Fruit fly (Drosophila melanogaster) whole organism, embryonic: ENCODE measurements around the gene CG2006.

ENCODE experiments used
- Antp ChIP-seq: fragments of 200-800 bp; sonication (Bioruptor generic); optimal IDR thresholded peaks from 3 replicates; lab custom pipeline; 2016; ENCODE audit warnings: missing biosample characterization, missing genetic modification characterization
- Awh ChIP-seq: fragments of 200-800 bp; sonication (Bioruptor generic); IDR thresholded peaks from 2 replicates; pipeline ENCODE4, ENCODE4 v1.3.6; 2022; ENCODE audit warnings: missing biosample characterization, missing genetic modification characterization
- BEAF-32 ChIP-seq: fragments of 200-800 bp; sonication (Bioruptor generic); optimal IDR thresholded peaks from 3 replicates; lab custom pipeline; 2017; ENCODE audit warnings: missing biosample characterization, missing genetic modification characterization, mild to moderate bottlenecking, moderate library complexity, missing genetic modification reagents
- CG10462 ChIP-seq: fragments of 200-800 bp; sonication (Bioruptor generic); optimal IDR thresholded peaks from 2 replicates; lab custom pipeline; 2016; ENCODE audit warnings: missing biosample characterization, missing genetic modification characterization
- CG12744 ChIP-seq: fragments of 200-800 bp; sonication (Bioruptor generic); optimal IDR thresholded peaks from 2 replicates; lab custom pipeline; 2016; ENCODE audit warnings: missing biosample characterization, missing genetic modification characterization
- CG14860 ChIP-seq: fragments of 200-800 bp; sonication (Bioruptor generic); IDR thresholded peaks from 3 replicates; pipeline ENCODE4 v1.3.6; 2022; ENCODE audit warnings: missing biosample characterization, missing genetic modification characterization; ENCODE audit not compliant: partially characterized antibody
- CG1529 ChIP-seq: fragments of 200-800 bp; sonication (Bioruptor generic); optimal IDR thresholded peaks from 3 replicates; lab custom pipeline; 2018; ENCODE audit warnings: missing biosample characterization, missing genetic modification characterization
- CG15479 ChIP-seq: fragments of 200-800 bp; sonication (Bioruptor generic); optimal IDR thresholded peaks from 3 replicates; lab custom pipeline; 2019; ENCODE audit warnings: missing biosample characterization, mild to moderate bottlenecking, missing genetic modification characterization, moderate library complexity
- CG17361 ChIP-seq: fragments of 200-800 bp; sonication (Bioruptor generic); IDR thresholded peaks from 3 replicates; pipeline ENCODE4 v1.3.6; 2022; ENCODE audit warnings: missing biosample characterization, missing genetic modification characterization
- CG17829 ChIP-seq: fragments of 200-800 bp; optimal IDR thresholded peaks from 2 replicates; lab custom pipeline; 2019; ENCODE audit warnings: missing biosample characterization, mild to moderate bottlenecking, missing genetic modification characterization, moderate library complexity
- CG17912 ChIP-seq: fragments of 200-800 bp; sonication (Bioruptor generic); optimal IDR thresholded peaks from 2 replicates; lab custom pipeline; 2018; ENCODE audit warnings: missing biosample characterization, mild to moderate bottlenecking, missing genetic modification characterization
- CG2129 ChIP-seq: fragments of 200-800 bp; sonication (Bioruptor generic); IDR thresholded peaks from 2 replicates; pipeline ENCODE4 v1.3.6; 2022; ENCODE audit warnings: missing biosample characterization, missing genetic modification characterization; ENCODE audit not compliant: partially characterized antibody
- CG2712 ChIP-seq: fragments of 200-800 bp; optimal IDR thresholded peaks from 3 replicates; lab custom pipeline; 2019; ENCODE audit warnings: missing biosample characterization, mild to moderate bottlenecking, missing genetic modification characterization, moderate library complexity
- CG3281 ChIP-seq: fragments of 200-800 bp; sonication (Bioruptor generic); optimal IDR thresholded peaks from 3 replicates; lab custom pipeline; 2017; ENCODE audit warnings: missing biosample characterization, mild to moderate bottlenecking, missing genetic modification characterization
- CG6791 ChIP-seq: fragments of 200-800 bp; sonication (Bioruptor generic); IDR thresholded peaks from 3 replicates; pipeline ENCODE4 v1.3.6; 2022; ENCODE audit warnings: missing biosample characterization, missing genetic modification characterization; ENCODE audit not compliant: partially characterized antibody
- CG7556 ChIP-seq: fragments of 200-800 bp; sonication (Bioruptor generic); optimal IDR thresholded peaks from 2 replicates; lab custom pipeline; 2017; ENCODE audit warnings: missing biosample characterization, mild to moderate bottlenecking, missing genetic modification characterization
- CG8281 ChIP-seq: fragments of 200-800 bp; sonication (Bioruptor generic); optimal IDR thresholded peaks from 2 replicates; lab custom pipeline; 2018; ENCODE audit warnings: missing biosample characterization, mild to moderate bottlenecking, missing genetic modification characterization, moderate library complexity
- Dbx ChIP-seq: fragments of 200-800 bp; sonication (Bioruptor generic); IDR thresholded peaks from 3 replicates; pipeline ENCODE4 v1.3.6; 2022; ENCODE audit warnings: missing biosample characterization, missing genetic modification characterization
- Drgx ChIP-seq: fragments of 200-800 bp; sonication (Bioruptor generic); IDR thresholded peaks from 2 replicates; pipeline ENCODE4 v1.3.6; 2022; ENCODE audit warnings: missing biosample characterization, missing genetic modification characterization
- Poxn ChIP-seq: fragments of 200-800 bp; sonication (Bioruptor generic); IDR thresholded peaks from 2 replicates; pipeline ENCODE4 v1.3.6; 2022; ENCODE audit warnings: missing biosample characterization, missing genetic modification characterization
- Sox102F ChIP-seq: fragments of 200-800 bp; sonication (Bioruptor generic); optimal IDR thresholded peaks from 2 replicates; lab custom pipeline; 2018; ENCODE audit warnings: missing biosample characterization, mild to moderate bottlenecking, missing genetic modification characterization, moderate library complexity
- Spps ChIP-seq: fragments of 200-800 bp; sonication (Bioruptor generic); optimal IDR thresholded peaks from 2 replicates; lab custom pipeline; 2018; ENCODE audit warnings: missing biosample characterization, mild to moderate bottlenecking, missing genetic modification characterization
- Xrp1 ChIP-seq: fragments of 200-800 bp; sonication (Bioruptor generic); IDR thresholded peaks from 2 replicates; pipeline ENCODE4 v1.3.6; 2022; ENCODE audit warnings: missing biosample characterization, missing genetic modification characterization
- abd-A ChIP-seq: fragments of 200-800 bp; sonication (Bioruptor generic); optimal IDR thresholded peaks from 3 replicates; lab custom pipeline; 2019; ENCODE audit warnings: missing biosample characterization, mild to moderate bottlenecking, missing genetic modification characterization, moderate library complexity
- crol ChIP-seq: fragments of 200-800 bp; sonication (Bioruptor generic); IDR thresholded peaks from 2 replicates; pipeline ENCODE4 v1.3.6; 2022; ENCODE audit warnings: missing biosample characterization, missing genetic modification characterization
- crp ChIP-seq, 2 experiments: fragments of 200-800 bp; sonication (Bioruptor generic); optimal IDR thresholded peaks; 2 replicates in 1 of 2; 3 replicates in 1 of 2; lab custom pipeline; 2017; ENCODE audit warnings: missing biosample characterization in 2 of 2, missing genetic modification characterization in 2 of 2, mild to moderate bottlenecking in 1 of 2, moderate library complexity in 1 of 2
- danr ChIP-seq: fragments of 200-800 bp; sonication (Bioruptor generic); IDR thresholded peaks from 2 replicates; pipeline ENCODE4 v1.3.6; 2022; ENCODE audit warnings: missing biosample characterization, missing genetic modification characterization
- grau ChIP-seq: fragments of 200-800 bp; optimal IDR thresholded peaks from 3 replicates; lab custom pipeline; 2019; ENCODE audit warnings: missing biosample characterization, mild to moderate bottlenecking, missing genetic modification characterization, moderate library complexity
- gro ChIP-seq: fragments of 200-800 bp; sonication (Bioruptor generic); optimal IDR thresholded peaks from 2 replicates; lab custom pipeline; 2016; ENCODE audit warnings: missing biosample characterization, missing genetic modification characterization
- hkb ChIP-seq, 2 experiments: fragments of 200-800 bp in 1 of 2; fragments of >200 bp in 1 of 2; sonication (Bioruptor generic) in 1 of 2; IDR thresholded peaks in 1 of 2; optimal IDR thresholded peaks in 1 of 2; 2 replicates each; pipeline versions ENCODE4 v1.3.6 to Lab custom; 2017 to 2022; ENCODE audit warnings: missing biosample characterization in 1 of 2, missing genetic modification characterization in 1 of 2
- insv ChIP-seq, 2 experiments: fragments of 200-800 bp; sonication (Bioruptor generic); optimal IDR thresholded peaks; 3 replicates each; lab custom pipeline; 2016 to 2018; ENCODE audit warnings: missing biosample characterization in 2 of 2, missing genetic modification characterization in 2 of 2
- kay ChIP-seq: fragments of 200-800 bp; sonication (Bioruptor generic); optimal IDR thresholded peaks from 2 replicates; lab custom pipeline; 2016; ENCODE audit warnings: missing biosample characterization, missing genetic modification characterization
- lbe ChIP-seq: fragments of 200-800 bp; sonication (Bioruptor generic); optimal IDR thresholded peaks from 2 replicates; lab custom pipeline; 2016; ENCODE audit warnings: missing biosample characterization, mild to moderate bottlenecking, missing genetic modification characterization
- lmd ChIP-seq: fragments of 200-800 bp; sonication (Bioruptor generic); IDR thresholded peaks from 2 replicates; pipeline ENCODE4 v1.3.6; 2022; ENCODE audit warnings: missing biosample characterization, missing genetic modification characterization
- prd ChIP-seq, 3 experiments: fragments of >200 bp in 2 of 3; fragments of 200-800 bp in 1 of 3; sonication (Bioruptor generic) in 1 of 3; optimal IDR thresholded peaks in 2 of 3; IDR thresholded peaks in 1 of 3; 2 replicates in 2 of 3; 3 replicates in 1 of 3; pipeline versions ENCODE4 v1.3.6 to Lab custom; 2017 to 2022; ENCODE audit warnings: missing biosample characterization in 1 of 3, missing genetic modification characterization in 1 of 3
- shn ChIP-seq: fragments of 200-800 bp; sonication (Bioruptor generic); optimal IDR thresholded peaks from 3 replicates; lab custom pipeline; 2016; ENCODE audit warnings: missing biosample characterization, missing genetic modification characterization
- trh ChIP-seq: fragments of 200-800 bp; sonication (Bioruptor generic); optimal IDR thresholded peaks from 2 replicates; lab custom pipeline; 2016; ENCODE audit warnings: missing biosample characterization, missing genetic modification characterization
- vvl ChIP-seq: fragments of 200-800 bp; sonication (Bioruptor generic); IDR thresholded peaks from 2 replicates; pipeline ENCODE4 v1.3.6; 2022; ENCODE audit warnings: missing biosample characterization, missing genetic modification characterization
- zfh1 ChIP-seq: fragments of 200-800 bp; sonication (Bioruptor generic); IDR thresholded peaks from 3 replicates; pipeline ENCODE4 v1.3.6; 2022; ENCODE audit warnings: missing biosample characterization, missing genetic modification characterization

Gene CG2006

DNA sequence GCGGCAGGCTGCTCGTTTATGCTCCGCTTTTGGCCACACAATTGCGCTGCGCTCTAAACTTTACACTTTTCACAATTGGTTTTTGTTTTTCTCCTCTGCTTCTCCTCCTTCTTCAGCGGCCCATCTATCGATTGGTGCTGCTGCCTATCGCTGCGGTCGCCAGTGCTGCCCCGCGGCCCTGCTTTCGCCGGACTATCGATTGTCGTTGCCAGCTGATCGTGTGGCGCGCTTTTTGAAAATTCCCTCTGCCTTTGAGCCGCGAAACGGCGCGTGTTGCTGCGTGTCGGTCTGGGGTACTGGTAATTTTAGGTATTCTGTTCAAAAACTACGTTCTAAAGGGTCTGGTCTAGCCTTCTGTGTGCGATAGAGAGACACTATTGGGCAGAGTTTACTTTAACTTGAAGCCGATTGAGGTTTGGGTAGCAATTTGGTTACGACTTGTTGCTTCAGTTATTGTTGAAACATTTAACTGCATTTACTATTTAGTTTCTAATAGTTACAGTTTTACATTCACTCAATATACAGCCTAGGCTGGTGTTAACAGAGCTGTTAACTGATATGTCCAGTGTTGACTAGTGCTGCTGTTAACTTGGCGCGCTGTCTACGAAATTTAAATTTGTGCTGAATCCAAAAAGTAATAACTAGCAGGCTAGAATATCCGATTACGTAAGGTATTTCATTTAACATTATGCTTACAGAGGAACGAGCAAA is 14.3 kb downstream of the CG2006 start, which contains the start of gene Trc8 (continued):
- TF ChIP-seq abd-A (tag; lab: Kevin White, UChicago) (no peak), CG2129 (peak; percentile 56), CG6791 (GFP tag; lab: Robert Waterston, UW) (peak; percentile 87), Poxn (no peak), CG3281 (GFP tag; lab: Kevin White, UChicago) (no peak), gro (GFP tag; lab: Kevin White, UChicago) (no peak), CG15479 (no peak), insv (GFP tag; optimal IDR thresholded peaks at IDR 0.05; lab: Kevin White, UChicago) (peak in 1 of 2 experiments; percentile 23), CG17361 (GFP tag; lab: Robert Waterston, UW) (0 out of 3 replicates have a peak, but pooled peaks have one; percentile 27), CG17912 (GFP tag; lab: Kevin White, UChicago) (peak; percentile 20), CG12744 (GFP tag; lab: Kevin White, UChicago) (no peak), Dbx (GFP tag; lab: Robert Waterston, UW) (peak; percentile 34; the same call in 1 of the 3 replicates), BEAF-32 (GFP tag; lab: Kevin White, UChicago) (peak; percentile 88), CG14860 (GFP tag; lab: Robert Waterston, UW) (peak; percentile 66), CG10462 (no peak), lmd (no peak), CG1529 (GFP tag; lab: Kevin White, UChicago) (no peak), crp (GFP tag; optimal IDR thresholded peaks at IDR 0.05; lab: Kevin White, UChicago) (peak; percentile 72 to 99)

DNA sequence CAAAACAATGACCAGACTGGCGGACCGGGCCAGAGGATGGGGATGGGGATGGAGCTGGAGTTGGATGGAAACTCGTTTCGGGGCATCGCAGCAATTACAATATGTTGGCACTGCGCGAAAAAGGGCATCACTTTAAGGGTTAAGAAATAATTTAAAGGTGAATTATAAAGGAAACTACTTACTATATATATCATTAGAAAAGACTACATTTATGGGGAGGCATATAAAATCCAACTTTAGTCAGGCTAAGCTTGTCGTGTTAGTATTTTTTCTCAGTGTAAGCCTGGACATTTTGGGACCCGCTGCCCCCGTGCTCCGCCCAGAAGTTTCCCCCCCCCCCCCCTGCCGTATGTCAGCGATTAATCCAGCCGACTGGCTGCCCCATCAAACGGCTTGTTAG is 17.3 kb downstream of the CG2006 start:
- TF ChIP-seq Drgx (GFP tag; lab: Robert Waterston, UW) = peak; percentile 33; the same call in 1 of the 2 replicates
- 0 out of 2 replicates have a peak, but pooled peaks have one; percentile 33 for TF ChIP-seq vvl (GFP tag; lab: Robert Waterston, UW)
- TF ChIP-seq CG2712 = peak; percentile 6
- peak; percentile 27 for TF ChIP-seq CG17829 (tag; lab: Kevin White, UChicago)
- TF ChIP-seq trh (GFP tag; lab: Kevin White, UChicago) = no peak
- TF ChIP-seq CG7556 (GFP tag; lab: Kevin White, UChicago) = no peak
- 0 out of 2 replicates have a peak, but pooled peaks have one; percentile 8 for TF ChIP-seq danr (GFP tag; lab: Robert Waterston, UW)
- 0 out of 2 replicates have a peak, but pooled peaks have one; percentile 42 for TF ChIP-seq Awh (GFP tag; lab: Robert Waterston, UW)
- TF ChIP-seq Xrp1 (GFP tag; lab: Robert Waterston, UW) = peak; percentile 54; the same call in 1 of the 2 replicates
- TF ChIP-seq prd (optimal IDR thresholded peaks at IDR 0.05; lab: Kevin White, UChicago) = no peak
- peak; percentile 38; the same call in 2 of the 3 replicates for TF ChIP-seq prd (GFP tag; IDR thresholded peaks at IDR 0.05; lab: Robert Waterston, UW)
- TF ChIP-seq zfh1 = peak; percentile 40; the same call in 1 of the 3 replicates
- peak; percentile 55 for TF ChIP-seq lbe (GFP tag; lab: Kevin White, UChicago)
- TF ChIP-seq Antp (GFP tag; lab: Kevin White, UChicago) = no peak
- TF ChIP-seq crol (GFP tag; lab: Robert Waterston, UW) = peak; percentile 47
- TF ChIP-seq Sox102F (GFP tag; lab: Kevin White, UChicago) = no peak

DNA sequence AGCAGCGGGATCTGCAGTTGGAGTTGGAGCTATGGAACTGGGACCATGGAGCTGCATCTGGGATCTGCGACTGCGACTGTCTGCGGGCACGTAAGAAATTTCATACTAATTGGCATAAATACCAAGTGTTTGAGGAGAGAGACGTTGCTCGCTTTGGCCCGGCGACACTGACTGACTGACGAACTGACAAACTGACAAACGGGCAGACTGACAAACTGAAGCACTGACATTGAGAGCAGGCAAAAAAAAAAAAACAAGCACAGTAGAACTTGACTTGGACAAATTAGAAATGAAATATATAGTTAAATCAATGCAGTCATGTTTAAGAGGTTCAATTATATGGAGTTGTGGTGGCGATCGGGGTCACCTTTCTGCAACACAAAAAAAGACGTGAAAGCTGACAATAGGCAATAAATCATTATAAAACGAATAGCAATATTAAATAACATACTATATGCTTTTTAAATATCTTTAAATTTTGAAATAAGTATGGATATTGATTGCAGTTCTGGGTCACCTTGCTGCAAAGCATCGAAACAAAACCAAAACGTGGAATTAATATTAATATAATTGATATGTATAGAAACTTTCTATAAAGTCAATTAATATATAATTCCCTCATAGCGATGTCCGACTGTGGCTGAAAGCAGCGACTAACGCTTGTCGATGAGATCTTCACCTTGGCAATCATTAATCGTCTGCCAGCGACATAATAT is 19.4 kb downstream of the CG2006 start:
- TF ChIP-seq kay (GFP tag; lab: Kevin White, UChicago) (no peak), CG8281 (peak; percentile 97), shn (no peak), Spps (tag; lab: Kevin White, UChicago) (no peak), hkb (optimal IDR thresholded peaks at IDR 0.05; lab: Kevin White, UChicago) (no peak), hkb (GFP tag; IDR thresholded peaks at IDR 0.05; lab: Robert Waterston, UW) (no peak), CG17361 (GFP tag; lab: Robert Waterston, UW) (0 out of 3 replicates have a peak, but pooled peaks have one; percentile 17), grau (peak; percentile 56)
